Fruit fly (Drosophila melanogaster) whole organism, embryonic: ENCODE results near the gene Peritrophin-15a.

ENCODE experiments used
- Bgb ChIP-seq: fragments of 200-800 bp; sonication (Bioruptor generic); IDR thresholded peaks from 2 replicates; pipeline ENCODE4 v1.3.6; 2022; ENCODE audit warnings: missing biosample characterization, missing genetic modification characterization; ENCODE audit not compliant: partially characterized antibody
- CG10654 ChIP-seq: fragments of 200-800 bp; sonication (Bioruptor generic); optimal IDR thresholded peaks from 2 replicates; lab custom pipeline; 2016; ENCODE audit warnings: missing biosample characterization, missing genetic modification characterization
- CG13296 ChIP-seq: fragments of 200-800 bp; sonication (Bioruptor generic); optimal IDR thresholded peaks from 3 replicates; lab custom pipeline; 2018; ENCODE audit warnings: missing biosample characterization, mild to moderate bottlenecking, missing genetic modification characterization
- CG14050 ChIP-seq: fragments of 200-800 bp; sonication (Bioruptor generic); IDR thresholded peaks from 3 replicates; pipeline ENCODE4 v1.3.6; 2022; ENCODE audit warnings: missing biosample characterization, missing genetic modification characterization
- CG14860 ChIP-seq: fragments of 200-800 bp; sonication (Bioruptor generic); IDR thresholded peaks from 3 replicates; pipeline ENCODE4 v1.3.6; 2022; ENCODE audit warnings: missing biosample characterization, missing genetic modification characterization; ENCODE audit not compliant: partially characterized antibody
- CG14965 ChIP-seq: fragments of 200-800 bp; sonication (Bioruptor generic); optimal IDR thresholded peaks from 2 replicates; lab custom pipeline; 2016; ENCODE audit warnings: missing biosample characterization, missing genetic modification characterization, borderline replicate concordance
- CG15269 ChIP-seq: fragments of 200-800 bp; sonication (Bioruptor generic); optimal IDR thresholded peaks from 2 replicates; lab custom pipeline; 2018; ENCODE audit warnings: missing biosample characterization, mild to moderate bottlenecking, missing genetic modification characterization, moderate library complexity
- CG15479 ChIP-seq: fragments of 200-800 bp; sonication (Bioruptor generic); optimal IDR thresholded peaks from 3 replicates; lab custom pipeline; 2019; ENCODE audit warnings: missing biosample characterization, mild to moderate bottlenecking, missing genetic modification characterization, moderate library complexity
- CG15514 ChIP-seq: fragments of 200-800 bp; sonication (Bioruptor generic); optimal IDR thresholded peaks from 3 replicates; lab custom pipeline; 2017; ENCODE audit warnings: missing biosample characterization, missing genetic modification characterization, mild to moderate bottlenecking, moderate library complexity, missing genetic modification reagents
- CG17612 ChIP-seq: fragments of 200-800 bp; sonication (Bioruptor generic); IDR thresholded peaks from 2 replicates; pipeline ENCODE4 v1.3.6; 2022; ENCODE audit warnings: missing biosample characterization, missing genetic modification characterization
- CG17912 ChIP-seq: fragments of 200-800 bp; sonication (Bioruptor generic); optimal IDR thresholded peaks from 2 replicates; lab custom pipeline; 2018; ENCODE audit warnings: missing biosample characterization, mild to moderate bottlenecking, missing genetic modification characterization
- CG18619 ChIP-seq: fragments of 200-800 bp; sonication (Bioruptor generic); optimal IDR thresholded peaks from 3 replicates; lab custom pipeline; 2017; ENCODE audit warnings: missing biosample characterization, mild to moderate bottlenecking, missing genetic modification characterization
- CG34224 ChIP-seq: fragments of 200-800 bp; sonication (Bioruptor generic); IDR thresholded peaks from 3 replicates; pipeline ENCODE4 v1.3.6; 2022; ENCODE audit warnings: missing biosample characterization, missing genetic modification characterization; ENCODE audit not compliant: partially characterized antibody
- CG3726 ChIP-seq: fragments of 200-800 bp; sonication (Bioruptor generic); IDR thresholded peaks from 3 replicates; pipeline ENCODE4, ENCODE4 v1.3.6; 2022; ENCODE audit warnings: missing biosample characterization, missing genetic modification characterization
- CG3847 ChIP-seq: fragments of 200-800 bp; sonication (Bioruptor generic); IDR thresholded peaks from 2 replicates; pipeline ENCODE4 v1.3.6; 2022; ENCODE audit warnings: missing biosample characterization, missing genetic modification characterization
- CG6683 ChIP-seq: fragments of 200-800 bp; sonication (Bioruptor generic); optimal IDR thresholded peaks from 2 replicates; lab custom pipeline; 2017; ENCODE audit warnings: missing biosample characterization, mild to moderate bottlenecking, missing genetic modification characterization, missing genetic modification reagents
- CG6689 ChIP-seq: fragments of 200-800 bp; sonication (Bioruptor generic); IDR thresholded peaks from 2 replicates; pipeline ENCODE4 v1.3.6; 2022; ENCODE audit warnings: missing biosample characterization, missing genetic modification characterization
- CG7745 ChIP-seq: fragments of 200-800 bp; sonication (Bioruptor generic); optimal IDR thresholded peaks from 2 replicates; lab custom pipeline; 2018; ENCODE audit warnings: missing biosample characterization, mild to moderate bottlenecking, missing genetic modification characterization, moderate library complexity
- CG9797 ChIP-seq: fragments of 200-800 bp; sonication (Bioruptor generic); optimal IDR thresholded peaks from 3 replicates; lab custom pipeline; 2018; ENCODE audit warnings: missing biosample characterization, mild to moderate bottlenecking, missing genetic modification characterization
- CrebB ChIP-seq: fragments of 200-800 bp; sonication (Bioruptor generic); optimal IDR thresholded peaks from 3 replicates; lab custom pipeline; 2018; ENCODE audit warnings: missing biosample characterization, mild to moderate bottlenecking, missing genetic modification characterization
- Dbx ChIP-seq: fragments of 200-800 bp; sonication (Bioruptor generic); IDR thresholded peaks from 3 replicates; pipeline ENCODE4 v1.3.6; 2022; ENCODE audit warnings: missing biosample characterization, missing genetic modification characterization
- GATAe ChIP-seq: fragments of 200-800 bp; sonication (Bioruptor generic); conservative IDR thresholded peaks from 2 replicates; pipeline ENCODE4 v1.3.6; 2022; ENCODE audit warnings: missing biosample characterization, missing genetic modification characterization
- Hmx ChIP-seq: fragments of 200-800 bp; sonication (Bioruptor generic); optimal IDR thresholded peaks from 2 replicates; lab custom pipeline; 2016; ENCODE audit warnings: missing biosample characterization, missing genetic modification characterization
- MBD-R2 ChIP-seq: fragments of 200-800 bp; sonication (Bioruptor generic); IDR thresholded peaks from 2 replicates; pipeline ENCODE4 v1.3.6; 2022; ENCODE audit warnings: missing biosample characterization, missing genetic modification characterization
- Mad ChIP-seq: fragments of 200-800 bp; sonication (Bioruptor generic); optimal IDR thresholded peaks from 2 replicates; lab custom pipeline; 2016; ENCODE audit warnings: missing biosample characterization, missing genetic modification characterization
- Mrtf ChIP-seq: fragments of 200-800 bp; sonication (Bioruptor generic); IDR thresholded peaks from 3 replicates; pipeline ENCODE4 v1.3.6; 2022; ENCODE audit warnings: missing biosample characterization, missing genetic modification characterization
- NFAT ChIP-seq: fragments of 200-800 bp; sonication (Bioruptor generic); IDR thresholded peaks from 2 replicates; pipeline ENCODE4 v1.3.6; 2022; ENCODE audit warnings: missing biosample characterization, missing genetic modification characterization
- NK7.1 ChIP-seq: fragments of 200-800 bp; sonication (Bioruptor generic); optimal IDR thresholded peaks from 3 replicates; lab custom pipeline; 2016; ENCODE audit warnings: missing biosample characterization, missing genetic modification characterization
- Nf-YB ChIP-seq: fragments of 200-800 bp; sonication (Bioruptor generic); optimal IDR thresholded peaks from 3 replicates; lab custom pipeline; 2019; ENCODE audit warnings: missing biosample characterization, mild to moderate bottlenecking, missing genetic modification characterization, moderate library complexity
- Oaz ChIP-seq: fragments of 200-800 bp; sonication (Bioruptor generic); IDR thresholded peaks from 2 replicates; pipeline ENCODE4 v1.3.6; 2022; ENCODE audit warnings: missing biosample characterization, missing genetic modification characterization
- Poxn ChIP-seq: fragments of 200-800 bp; sonication (Bioruptor generic); IDR thresholded peaks from 2 replicates; pipeline ENCODE4 v1.3.6; 2022; ENCODE audit warnings: missing biosample characterization, missing genetic modification characterization
- Sox102F ChIP-seq: fragments of 200-800 bp; sonication (Bioruptor generic); optimal IDR thresholded peaks from 2 replicates; lab custom pipeline; 2018; ENCODE audit warnings: missing biosample characterization, mild to moderate bottlenecking, missing genetic modification characterization, moderate library complexity
- YL-1 ChIP-seq: fragments of 200-800 bp; sonication (Bioruptor generic); optimal IDR thresholded peaks from 3 replicates; lab custom pipeline; 2017; ENCODE audit warnings: missing biosample characterization, mild to moderate bottlenecking, missing genetic modification characterization
- amos ChIP-seq: fragments of 200-800 bp; sonication (Bioruptor generic); IDR thresholded peaks from 2 replicates; pipeline ENCODE4 v1.3.6; 2022; ENCODE audit warnings: missing biosample characterization, missing genetic modification characterization; ENCODE audit not compliant: partially characterized antibody
- ash1 ChIP-seq: fragments of 200-800 bp; sonication (Bioruptor generic); optimal IDR thresholded peaks from 2 replicates; lab custom pipeline; 2018; ENCODE audit warnings: missing biosample characterization, mild to moderate bottlenecking, missing genetic modification characterization
- cas ChIP-seq: fragments of 200-800 bp; sonication (Bioruptor generic); IDR thresholded peaks from 2 replicates; pipeline ENCODE4 v1.3.6; 2022; ENCODE audit warnings: missing biosample characterization, missing genetic modification characterization
- fru ChIP-seq: fragments of >200 bp; optimal IDR thresholded peaks from 2 replicates; lab custom pipeline; 2017
- insv ChIP-seq, 2 experiments: fragments of 200-800 bp; sonication (Bioruptor generic); optimal IDR thresholded peaks; 3 replicates each; lab custom pipeline; 2016 to 2018; ENCODE audit warnings: missing biosample characterization in 2 of 2, missing genetic modification characterization in 2 of 2
- kay ChIP-seq: fragments of 200-800 bp; sonication (Bioruptor generic); optimal IDR thresholded peaks from 2 replicates; lab custom pipeline; 2016; ENCODE audit warnings: missing biosample characterization, missing genetic modification characterization
- org-1 ChIP-seq: fragments of 200-800 bp; sonication (Bioruptor generic); optimal IDR thresholded peaks from 2 replicates; lab custom pipeline; 2017; ENCODE audit warnings: missing biosample characterization, missing genetic modification characterization
- pan ChIP-seq, 4 experiments: fragments of >200 bp in 3 of 4; fragments of 200-800 bp in 1 of 4; sonication (Bioruptor generic) in 1 of 4; optimal IDR thresholded peaks in 3 of 4; IDR thresholded peaks in 1 of 4; 2 replicates each; pipeline versions ENCODE4 v1.3.6 to Lab custom; 2017 to 2022; ENCODE audit warnings: missing biosample characterization in 2 of 4, missing genetic modification characterization in 2 of 4, mixed read lengths in 1 of 4
- pzg ChIP-seq: fragments of 200-800 bp; sonication (Bioruptor generic); optimal IDR thresholded peaks from 3 replicates; lab custom pipeline; 2018; ENCODE audit warnings: missing biosample characterization, mild to moderate bottlenecking, missing genetic modification characterization, moderate library complexity
- sd ChIP-seq: fragments of 200-800 bp; sonication (Bioruptor generic); optimal IDR thresholded peaks from 3 replicates; lab custom pipeline; 2018; ENCODE audit warnings: missing biosample characterization, mild to moderate bottlenecking, missing genetic modification characterization, moderate library complexity
- stc ChIP-seq: fragments of 200-800 bp; sonication (Bioruptor generic); IDR thresholded peaks from 2 replicates; pipeline ENCODE4 v1.3.6; 2022; ENCODE audit warnings: missing biosample characterization, missing genetic modification characterization
- ttk ChIP-seq: fragments of 200-800 bp; sonication (Bioruptor generic); IDR thresholded peaks from 2 replicates; pipeline ENCODE4 v2.1.2; 2022; ENCODE audit warnings: missing biosample characterization, missing genetic modification characterization
- wor ChIP-seq: fragments of 200-800 bp; sonication (Bioruptor generic); IDR thresholded peaks from 2 replicates; pipeline ENCODE4 v1.3.6; 2022; ENCODE audit warnings: missing biosample characterization, missing genetic modification characterization
- zf30C ChIP-seq: fragments of 200-800 bp; sonication (Bioruptor generic); optimal IDR thresholded peaks from 3 replicates; lab custom pipeline; 2018; ENCODE audit warnings: missing biosample characterization, mild to moderate bottlenecking, missing genetic modification characterization

The Peritrophin-15a gene

dm6 chr2L:8370364-8371326 is 25.3 kb downstream of the Peritrophin-15a start, which contains the start of gene CG17292:
TSS of gene CG17292 (plus strand) at chr2L:8370454.
- TF ChIP-seq Mad (GFP tag; lab: Kevin White, UChicago) (peak; percentile 42), Oaz (GFP tag; lab: Robert Waterston, UW) (peak; percentile 24; the same call in 1 of the 2 replicates), CG15479 (no peak), pzg (GFP tag; lab: Kevin White, UChicago) (peak; percentile 67), Poxn (no peak), NK7.1 (GFP tag; lab: Kevin White, UChicago) (peak; percentile 21), cas (GFP tag; lab: Robert Waterston, UW) (peak; percentile 40; the same call in 1 of the 2 replicates), insv (GFP tag; optimal IDR thresholded peaks at IDR 0.05; lab: Kevin White, UChicago) (no peak), CG17912 (GFP tag; lab: Kevin White, UChicago) (peak; percentile 45), CG7745 (tag; lab: Kevin White, UChicago) (no peak), Bgb (GFP tag; lab: Robert Waterston, UW) (peak; percentile 94), CrebB (tag; lab: Kevin White, UChicago) (peak; percentile 85), org-1 (GFP tag; lab: Kevin White, UChicago) (peak; percentile 43), CG18619 (peak; percentile 61), CG13296 (GFP tag; lab: Kevin White, UChicago) (peak; percentile 54), CG6689 (peak; percentile 27; the same call in 1 of the 2 replicates), CG15269 (peak; percentile 63), pan (optimal IDR thresholded peaks at IDR 0.05; lab: Kevin White, UChicago) (no peak), pan (GFP tag; optimal IDR thresholded peaks at IDR 0.05 in 1 of 2, IDR thresholded peaks at IDR 0.05 in 1 of 2) (peak in 1 of 2 experiments; percentile 72), zf30C (GFP tag; lab: Kevin White, UChicago) (no peak), Nf-YB (GFP tag; lab: Kevin White, UChicago) (peak; percentile 94), CG9797 (GFP tag; lab: Kevin White, UChicago) (peak; percentile 13), stc (GFP tag; lab: Robert Waterston, UW) (0 out of 2 replicates have a peak, but pooled peaks have one; percentile 40), wor (GFP tag; lab: Robert Waterston, UW) (no peak), Sox102F (GFP tag; lab: Kevin White, UChicago) (peak; percentile 34), CG10654 (no peak), ash1 (GFP tag; lab: Kevin White, UChicago) (no peak), CG34224 (GFP tag; lab: Robert Waterston, UW) (peak; percentile 88), CG14860 (GFP tag; lab: Robert Waterston, UW) (peak; percentile 80), MBD-R2 (GFP tag; lab: Robert Waterston, UW) (peak; percentile 67), CG3847 (GFP tag; lab: Robert Waterston, UW) (peak; percentile 61), CG3726 (GFP tag; lab: Robert Waterston, UW) (no peak), Mrtf (no peak; the same call in 2 of the 3 replicates), Dbx (peak; percentile 82; the same call in 2 of the 3 replicates), GATAe (GFP tag; lab: Robert Waterston, UW) (peak; percentile 18; the same call in 1 of the 2 replicates), CG15514 (GFP tag; lab: Kevin White, UChicago) (peak; percentile 95), CG17612 (GFP tag; lab: Robert Waterston, UW) (no peak), CG6683 (GFP tag; lab: Kevin White, UChicago) (no peak), sd (peak; percentile 97), ttk (GFP tag; lab: Robert Waterston, UW) (no peak; the same call in 1 of the 2 replicates), NFAT (peak; percentile 74; the same call in 1 of the 2 replicates), CG14965 (no peak), fru (lab: Kevin White, UChicago) (no peak), YL-1 (peak; percentile 43), kay (GFP tag; lab: Kevin White, UChicago) (no peak), CG14050 (no peak), Hmx (GFP tag; lab: Kevin White, UChicago) (no peak), amos (GFP tag; lab: Robert Waterston, UW) (peak; percentile 94)
